Fruit fly (Drosophila melanogaster): ENCODE measurements around the gene ICA69.

ICA69 gene

DNA sequence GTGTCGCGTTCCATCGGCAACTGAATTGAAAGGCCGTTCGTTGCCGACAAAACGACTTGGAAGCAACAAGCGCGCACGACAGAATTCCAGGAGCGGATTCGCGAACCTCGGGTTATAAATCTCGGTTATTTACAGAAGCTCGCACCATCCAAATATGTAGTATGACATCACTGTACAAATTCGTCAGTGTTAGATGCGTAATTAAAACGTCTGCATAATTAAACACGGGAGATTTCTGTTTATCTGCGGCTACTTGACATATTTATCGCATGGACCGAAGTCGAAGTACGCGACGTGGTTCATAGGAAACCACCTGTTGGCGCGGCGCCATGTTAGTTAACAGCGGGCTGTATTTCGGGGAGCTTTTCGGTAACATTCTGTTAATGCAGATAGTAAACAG is 40.7 kb downstream of the ICA69 start, which contains the start of gene Ac78C (continued):
- TF ChIP-seq CG10462 (GFP tag; optimal IDR thresholded peaks at IDR 0.05): peak; percentile 64
- TF ChIP-seq shn (GFP tag; optimal IDR thresholded peaks at IDR 0.05): peak; percentile 78
- peak; percentile 72 for TF ChIP-seq exex (tag; optimal IDR thresholded peaks at IDR 0.05)
- peak; percentile 64 for TF ChIP-seq Jarid2 (GFP tag; optimal IDR thresholded peaks at IDR 0.05)
- TF ChIP-seq Elba2 (GFP tag; optimal IDR thresholded peaks at IDR 0.05): no peak
- no peak for TF ChIP-seq Ssrp (tag; optimal IDR thresholded peaks at IDR 0.05)
- no peak for TF ChIP-seq oc (tag; optimal IDR thresholded peaks at IDR 0.05)
- TF ChIP-seq Mad (GFP tag; optimal IDR thresholded peaks at IDR 0.05): peak; percentile 79
- TF ChIP-seq CG3281 (GFP tag; optimal IDR thresholded peaks at IDR 0.05): peak; percentile 92
- TF ChIP-seq Abd-B (GFP tag; optimal IDR thresholded peaks at IDR 0.05): peak; percentile 79
- TF ChIP-seq CG18011 (GFP tag; optimal IDR thresholded peaks at IDR 0.05): peak; percentile 76
- peak; percentile 82; the same call in 2 of the 3 replicates for TF ChIP-seq CG6175 (GFP tag; IDR thresholded peaks at IDR 0.05)
- TF ChIP-seq Rfx (GFP tag; IDR thresholded peaks at IDR 0.05): peak; percentile 95
- TF ChIP-seq E2f1 (GFP tag; IDR thresholded peaks at IDR 0.05): peak; percentile 79
- TF ChIP-seq C15 (GFP tag; IDR thresholded peaks at IDR 0.05): peak; percentile 74; the same call in 2 of the 3 replicates
- peak; percentile 81 for TF ChIP-seq CG32772 (GFP tag; IDR thresholded peaks at IDR 0.05)
- peak; percentile 66 for TF ChIP-seq az2 (GFP tag; optimal IDR thresholded peaks at IDR 0.05)
- no peak for TF ChIP-seq CG9437 (GFP tag; optimal IDR thresholded peaks at IDR 0.05)
- TF ChIP-seq CG1529 (GFP tag; optimal IDR thresholded peaks at IDR 0.05): peak; percentile 46
- TF ChIP-seq Adf1 (GFP tag; IDR thresholded peaks at IDR 0.05): peak; percentile 72
- peak; percentile 30 for TF ChIP-seq NC2α (GFP tag; optimal IDR thresholded peaks at IDR 0.05)
- TF ChIP-seq h (optimal IDR thresholded peaks at IDR 0.05): no peak
- TF ChIP-seq CG9932 (GFP tag; IDR thresholded peaks at IDR 0.05): peak; percentile 94
- peak; percentile 87 for TF ChIP-seq Mrtf (GFP tag; IDR thresholded peaks at IDR 0.05)
- no peak for TF ChIP-seq tll (GFP tag; optimal IDR thresholded peaks at IDR 0.05)
- peak; percentile 84 for TF ChIP-seq pum (GFP tag; optimal IDR thresholded peaks at IDR 0.05)
- no peak for TF ChIP-seq CG10431 (GFP tag; optimal IDR thresholded peaks at IDR 0.05)
- peak; percentile 71 for TF ChIP-seq onecut (GFP tag; IDR thresholded peaks at IDR 0.05)
- peak; percentile 88 for TF ChIP-seq Fer2 (tag; optimal IDR thresholded peaks at IDR 0.05)
- peak; percentile 31; the same call in 1 of the 3 replicates for TF ChIP-seq vnd (GFP tag; IDR thresholded peaks at IDR 0.05; ENCODE audit: partially characterized antibody)
- TF ChIP-seq CG18599 (GFP tag; optimal IDR thresholded peaks at IDR 0.05): peak; percentile 96
- TF ChIP-seq CG3407 (GFP tag; optimal IDR thresholded peaks at IDR 0.05): peak; percentile 22
- peak; percentile 69 for TF ChIP-seq chn (GFP tag; optimal IDR thresholded peaks at IDR 0.05)
- TF ChIP-seq gt (GFP tag; IDR thresholded peaks at IDR 0.05): peak; percentile 46; the same call in 1 of the 2 replicates
- TF ChIP-seq CHES-1-like (GFP tag; optimal IDR thresholded peaks at IDR 0.05): peak; percentile 91
- peak; percentile 94 for TF ChIP-seq sens (GFP tag)
- peak; percentile 61 for TF ChIP-seq CG6654 (GFP tag; optimal IDR thresholded peaks at IDR 0.05)
- TF ChIP-seq Ada2b (GFP tag; IDR thresholded peaks at IDR 0.05): peak; percentile 90
- TF ChIP-seq hkb (optimal IDR thresholded peaks at IDR 0.05): no peak
- TF ChIP-seq hkb (GFP tag; IDR thresholded peaks at IDR 0.05): peak; percentile 88
- no peak for TF ChIP-seq br (optimal IDR thresholded peaks at IDR 0.05)
- no peak for TF ChIP-seq hb (GFP tag; IDR thresholded peaks at IDR 0.05; ENCODE audit: partially characterized antibody)
- TF ChIP-seq gem (tag; optimal IDR thresholded peaks at IDR 0.05): peak; percentile 83
- peak; percentile 51 for TF ChIP-seq da (GFP tag; optimal IDR thresholded peaks at IDR 0.05)
- peak; percentile 96 for TF ChIP-seq CG13624 (GFP tag; optimal IDR thresholded peaks at IDR 0.05)
- peak; percentile 65 for TF ChIP-seq HmgD (GFP tag; optimal IDR thresholded peaks at IDR 0.05)
- no peak for TF ChIP-seq YL-1 (GFP tag; optimal IDR thresholded peaks at IDR 0.05)
- TF ChIP-seq fd102C (GFP tag; optimal IDR thresholded peaks at IDR 0.05): no peak
- no peak for TF ChIP-seq zf30C (GFP tag; optimal IDR thresholded peaks at IDR 0.05)
- peak; percentile 84 for TF ChIP-seq Awh (GFP tag; IDR thresholded peaks at IDR 0.05)
- peak; percentile 63 for TF ChIP-seq dm (GFP tag; optimal IDR thresholded peaks at IDR 0.05)
- peak; percentile 91 for TF ChIP-seq CG6813 (GFP tag; optimal IDR thresholded peaks at IDR 0.05)

Measured in whole organism, embryonic.